Fruit fly (Drosophila melanogaster) whole organism, pupa: Measurements from ENCODE around the gene CG13026.

Source experiments
- CG12605 ChIP-seq: fragments of 200-800 bp; sonication (Bioruptor generic); IDR thresholded peaks from 2 replicates; pipeline ENCODE4 v1.3.6; 2022; ENCODE audit warnings: missing biosample characterization, missing genetic modification characterization
- CG14655 ChIP-seq: fragments of 200-800 bp; sonication (Bioruptor generic); optimal IDR thresholded peaks from 3 replicates; lab custom pipeline; 2017; ENCODE audit warnings: mild to moderate bottlenecking, missing biosample characterization, missing genetic modification reagents, missing genetic modification characterization
- CG32121 ChIP-seq: fragments of 200-800 bp; sonication (Bioruptor generic); IDR thresholded peaks from 2 replicates; pipeline ENCODE4 v1.3.6; 2022; ENCODE audit warnings: missing biosample characterization, missing genetic modification characterization
- Pif1B ChIP-seq: fragments of 200-800 bp; sonication (Bioruptor generic); optimal IDR thresholded peaks from 3 replicates; lab custom pipeline; 2016; ENCODE audit warnings: missing biosample characterization, missing genetic modification characterization
- gl ChIP-seq: fragments of 200-800 bp; sonication (Bioruptor generic); optimal IDR thresholded peaks from 2 replicates; lab custom pipeline; 2018; ENCODE audit warnings: missing biosample characterization, mild to moderate bottlenecking, missing genetic modification characterization
- rn ChIP-seq: fragments of 200-800 bp; sonication (Bioruptor generic); IDR thresholded peaks from 2 replicates; pipeline ENCODE4 v1.3.6; 2022; ENCODE audit warnings: missing biosample characterization, missing genetic modification characterization

- TF ChIP-seq Pif1B (GFP tag; lab: Kevin White, UChicago) = no peak
- TF ChIP-seq CG14655 (GFP tag; lab: Kevin White, UChicago) = no peak
- TF ChIP-seq CG32121 (GFP tag; lab: Robert Waterston, UW) = no peak
- no peak for TF ChIP-seq rn (GFP tag; lab: Robert Waterston, UW)
- TF ChIP-seq gl (tag; lab: Kevin White, UChicago) = no peak
- TF ChIP-seq CG12605 (GFP tag; lab: Robert Waterston, UW) = no peak
Measured at dm6 chr3L:16766901-16767300, 40.9 kb upstream of the CG13026 start.
